Fruit fly (Drosophila melanogaster): Measurements from ENCODE around the gene grp.

grp gene

DNA sequence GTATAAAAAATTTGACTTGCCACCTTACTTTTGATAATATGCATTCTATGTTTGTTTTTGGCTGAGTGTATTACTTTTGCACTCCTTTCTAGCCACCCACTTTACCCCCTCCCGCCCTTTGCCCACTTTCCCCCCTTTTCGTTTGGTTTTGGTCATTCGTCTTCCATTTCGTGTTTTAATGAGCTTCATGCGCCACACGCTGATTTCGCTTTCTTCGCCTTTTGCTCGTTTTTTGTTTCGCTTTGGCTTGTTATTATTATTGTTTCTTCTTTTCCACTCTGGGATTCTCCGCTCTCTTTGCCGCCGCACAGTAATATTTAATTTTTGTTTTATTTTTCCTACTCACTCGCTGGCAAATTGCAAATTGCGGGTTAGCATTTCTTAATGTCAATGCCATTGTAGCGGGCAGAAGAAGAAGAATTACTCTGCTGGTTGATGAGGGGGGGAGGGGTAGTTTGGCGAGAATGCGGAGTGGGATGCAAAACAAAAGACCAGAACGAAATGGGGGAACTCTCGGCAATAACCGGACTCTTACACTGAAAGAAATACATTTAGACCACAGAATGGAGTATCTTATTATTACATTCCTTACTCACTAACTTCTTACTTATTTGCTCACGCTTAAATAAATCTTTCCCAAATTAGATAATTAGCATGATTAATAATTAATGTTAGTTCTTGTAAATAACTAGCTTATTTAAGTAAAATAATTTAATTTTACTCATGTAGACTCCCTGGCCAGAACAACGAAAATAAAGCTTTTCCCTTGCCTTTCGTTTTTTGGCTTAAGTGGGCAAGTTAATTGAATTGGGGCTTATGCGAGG, 34.2 kb upstream of the grp start (continued):
- TF ChIP-seq spab (GFP tag; optimal IDR thresholded peaks at IDR 0.05): no peak
- TF ChIP-seq CG16779 (tag; optimal IDR thresholded peaks at IDR 0.05): no peak
- no peak for TF ChIP-seq CG6163 (GFP tag; IDR thresholded peaks at IDR 0.05)
- TF ChIP-seq acj6 (GFP tag; optimal IDR thresholded peaks at IDR 0.05): peak; percentile 26
- no peak for TF ChIP-seq CG6854 (GFP tag; optimal IDR thresholded peaks at IDR 0.05)
- TF ChIP-seq Met (GFP tag; optimal IDR thresholded peaks at IDR 0.05): peak; percentile 20
- TF ChIP-seq vri (GFP tag; optimal IDR thresholded peaks at IDR 0.05): no peak
- TF ChIP-seq CG6792 (GFP tag; optimal IDR thresholded peaks at IDR 0.05): no peak
- no peak for TF ChIP-seq Hr38 (GFP tag; optimal IDR thresholded peaks at IDR 0.05)

- peak; percentile 28 for TF ChIP-seq CG34406 (GFP tag; optimal IDR thresholded peaks at IDR 0.05)
- TF ChIP-seq Ets21C (GFP tag; optimal IDR thresholded peaks at IDR 0.05): no peak
- TF ChIP-seq lz (GFP tag; optimal IDR thresholded peaks at IDR 0.05): peak; percentile 36
- peak; percentile 48 for TF ChIP-seq Ets96B (tag; optimal IDR thresholded peaks at IDR 0.05)
- peak; percentile 42 for TF ChIP-seq CG3919 (GFP tag; optimal IDR thresholded peaks at IDR 0.05)
- TF ChIP-seq fd59A (GFP tag; optimal IDR thresholded peaks at IDR 0.05): peak; percentile 30
- peak; percentile 84 for TF ChIP-seq Eip78C (GFP tag)
- TF ChIP-seq CG6163 (GFP tag; IDR thresholded peaks at IDR 0.05): peak; percentile 48; the same call in 1 of the 3 replicates
- TF ChIP-seq CG11762 (GFP tag; optimal IDR thresholded peaks at IDR 0.05; ENCODE audit: insufficient read depth): no peak
- peak; percentile 37 for TF ChIP-seq CG10669 (GFP tag; optimal IDR thresholded peaks at IDR 0.05)
- TF ChIP-seq CG32006 (GFP tag; optimal IDR thresholded peaks at IDR 0.05): peak; percentile 64
- TF ChIP-seq CG8632 (GFP tag; optimal IDR thresholded peaks at IDR 0.05): peak; percentile 21
- peak; percentile 52 for TF ChIP-seq Met (GFP tag; optimal IDR thresholded peaks at IDR 0.05)
- peak; percentile 58 for TF ChIP-seq esn (GFP tag; optimal IDR thresholded peaks at IDR 0.05)
- peak; percentile 44 for TF ChIP-seq topi (GFP tag; optimal IDR thresholded peaks at IDR 0.05)
- TF ChIP-seq Sox14 (GFP tag; optimal IDR thresholded peaks at IDR 0.05): peak; percentile 8
- TF ChIP-seq eg (GFP tag; IDR thresholded peaks at IDR 0.05): peak; percentile 62; the same call in 2 of the 3 replicates
- peak; percentile 38 for TF ChIP-seq CG6276 (GFP tag; optimal IDR thresholded peaks at IDR 0.05)
- peak; percentile 39 for TF ChIP-seq acj6 (GFP tag; optimal IDR thresholded peaks at IDR 0.05)
- TF ChIP-seq CG7368 (GFP tag; optimal IDR thresholded peaks at IDR 0.05): no peak
- TF ChIP-seq CG8119 (GFP tag; IDR thresholded peaks at IDR 0.05): peak; percentile 66; the same call in 2 of the 3 replicates
- peak; percentile 39 for TF ChIP-seq CG6808 (GFP tag; optimal IDR thresholded peaks at IDR 0.05)
- peak in 1 of 2 experiments; percentile 1 for TF ChIP-seq ss (GFP tag; optimal IDR thresholded peaks at IDR 0.05)
- TF ChIP-seq CG10631 (GFP tag; optimal IDR thresholded peaks at IDR 0.05): peak; percentile 26
- peak; percentile 46 for TF ChIP-seq pdm3 (GFP tag; optimal IDR thresholded peaks at IDR 0.05)
- TF ChIP-seq fd85E (GFP tag; optimal IDR thresholded peaks at IDR 0.05): no peak
- peak; percentile 27 for TF ChIP-seq spab (GFP tag; optimal IDR thresholded peaks at IDR 0.05)
- no peak for TF ChIP-seq salr (GFP tag; optimal IDR thresholded peaks at IDR 0.05)
- TF ChIP-seq vri (GFP tag; optimal IDR thresholded peaks at IDR 0.05): peak; percentile 0
- TF ChIP-seq achi (GFP tag; optimal IDR thresholded peaks at IDR 0.05): peak; percentile 50
- TF ChIP-seq CG16779 (tag; optimal IDR thresholded peaks at IDR 0.05): no peak
- TF ChIP-seq CG1621 (tag; optimal IDR thresholded peaks at IDR 0.05): no peak
- peak; percentile 65 for TF ChIP-seq CG15336 (GFP tag; IDR thresholded peaks at IDR 0.05)
- peak; percentile 72 for TF ChIP-seq Hr4 (GFP tag; optimal IDR thresholded peaks at IDR 0.05)
- TF ChIP-seq CG31627 (GFP tag; optimal IDR thresholded peaks at IDR 0.05): peak; percentile 11
- TF ChIP-seq CG3032 (tag; optimal IDR thresholded peaks at IDR 0.05): peak; percentile 13
- TF ChIP-seq CG4318 (GFP tag; optimal IDR thresholded peaks at IDR 0.05): peak; percentile 30
- TF ChIP-seq svp (GFP tag): peak; percentile 64
- TF ChIP-seq Smox (GFP tag; optimal IDR thresholded peaks at IDR 0.05): peak; percentile 30
- TF ChIP-seq CG6792 (GFP tag; optimal IDR thresholded peaks at IDR 0.05): peak; percentile 22
- peak; percentile 14 for TF ChIP-seq Hr39 (GFP tag; optimal IDR thresholded peaks at IDR 0.05)
- peak; percentile 15 for TF ChIP-seq dsx (GFP tag; optimal IDR thresholded peaks at IDR 0.05; ENCODE audit: poor library complexity, severe bottlenecking)
- no peak for TF ChIP-seq Hr38 (GFP tag; optimal IDR thresholded peaks at IDR 0.05)
- peak; percentile 31 for TF ChIP-seq Sox102F (GFP tag; optimal IDR thresholded peaks at IDR 0.05)
- peak; percentile 52 for TF ChIP-seq OdsH (GFP tag; optimal IDR thresholded peaks at IDR 0.05)
- TF ChIP-seq Sox15 (GFP tag; optimal IDR thresholded peaks at IDR 0.05): no peak
Measured at dm6 chr2L:16647773-16648172, 32.1 kb upstream of the grp start.

Data from whole organism, prepupa.